Fruit fly (Drosophila melanogaster) whole organism: ENCODE data around the gene CG14153.

Experiments
- EcR ChIP-seq, 2 experiments: fragments of >200 bp; optimal IDR thresholded peaks; 2 replicates each; lab custom pipeline; 2017; ENCODE audit warnings: missing biosample characterization in 2 of 2, missing genetic modification characterization in 2 of 2, missing genetic modification reagents in 2 of 2
- pan ChIP-seq: fragments of >200 bp; optimal IDR thresholded peaks from 2 replicates; lab custom pipeline; 2017
- psq ChIP-seq: fragments of >200 bp; optimal IDR thresholded peaks from 2 replicates; lab custom pipeline; 2017
- usp ChIP-seq: fragments of >200 bp; optimal IDR thresholded peaks from 2 replicates; lab custom pipeline; 2017; ENCODE audit warnings: missing biosample characterization, missing genetic modification characterization, mixed read lengths

DNA sequence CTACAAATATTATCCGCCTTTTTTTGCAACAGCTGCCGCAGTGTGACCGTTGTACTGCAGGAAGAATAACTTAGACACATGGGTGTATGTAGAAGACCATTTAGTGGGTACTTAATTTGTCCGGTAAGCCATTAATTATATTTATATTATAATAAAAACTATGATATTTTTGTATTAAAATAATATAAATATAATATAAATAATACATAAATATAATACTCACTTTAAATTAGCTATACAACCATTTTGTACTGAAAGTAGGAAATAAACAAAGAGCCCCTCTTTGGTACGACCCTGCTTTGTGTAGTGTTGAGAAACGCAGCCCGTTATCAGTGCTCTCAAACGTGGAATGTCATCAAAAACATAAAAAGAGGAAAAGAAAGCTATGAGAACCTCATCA is 5.5 kb upstream of the CG14153 start, which contains the start of gene Cnep1r2:
- no peak for TF ChIP-seq psq (lab: Kevin White, UChicago)
- no peak for TF ChIP-seq pan (lab: Kevin White, UChicago)
- no peak for TF ChIP-seq EcR (GFP tag; optimal IDR thresholded peaks at IDR 0.05; lab: Kevin White, UChicago)
- TF ChIP-seq usp (GFP tag; lab: Kevin White, UChicago) = no peak
